Worm (Caenorhabditis elegans) whole organism, late embryonic: Measurements from ENCODE around the gene str-208.

Experiments used
- K02D7.2 ChIP-seq: sonication (generic microtip); optimal IDR thresholded peaks from 2 replicates; lab custom pipeline; 2017; ENCODE audit warnings: mild to moderate bottlenecking, missing genetic modification characterization, missing compliant biosample characterization
- sdc-2 ChIP-seq: sonication (generic microtip); optimal IDR thresholded peaks from 2 replicates; lab custom pipeline; 2016; ENCODE audit warnings: missing genotype, missing genetic modification characterization, missing compliant biosample characterization
- tbx-7 ChIP-seq: sonication (generic microtip); optimal IDR thresholded peaks from 2 replicates; lab custom pipeline; 2016; ENCODE audit warnings: missing genotype, missing genetic modification characterization, missing compliant biosample characterization

- TF ChIP-seq tbx-7 (no peak), K02D7.2 (tag; lab: Kevin White, UChicago) (no peak), sdc-2 (tag; lab: Kevin White, UChicago) (no peak)
Observed at ce11 chrV:4935096-4935495, 21.5 kb upstream of the str-208 start.
